Worm (Caenorhabditis elegans) whole organism, early embryonic: ENCODE results near the gene pxl-1.

Source experiments
- F13C5.2 ChIP-seq: sonication (generic microtip); optimal IDR thresholded peaks from 2 replicates; lab custom pipeline; 2017; ENCODE audit warnings: mild to moderate bottlenecking, missing genetic modification characterization, inconsistent platforms, missing compliant biosample characterization
- ama-1 ChIP-seq: fragments of 150-350 bp; optimal IDR thresholded peaks from 2 replicates; lab custom pipeline; 2014
- ceh-13 ChIP-seq: fragments of 200-800 bp; sonication (Bioruptor generic); optimal IDR thresholded peaks from 2 replicates; lab custom pipeline; 2018; ENCODE audit warnings: mild to moderate bottlenecking, missing genetic modification characterization, missing compliant biosample characterization
- ceh-36 ChIP-seq: sonication (generic microtip); optimal IDR thresholded peaks from 2 replicates; lab custom pipeline; 2016; ENCODE audit warnings: missing genetic modification characterization, inconsistent platforms, missing compliant biosample characterization
- flt-1 ChIP-seq: fragments of 200-800 bp; sonication (Bioruptor generic); IDR thresholded peaks from 2 replicates; pipeline ENCODE4 v1.3.6; 2022; ENCODE audit warnings: missing genetic modification characterization, missing compliant biosample characterization
- hmg-4 ChIP-seq: fragments of 200-800 bp; sonication (Bioruptor generic); optimal IDR thresholded peaks from 2 replicates; lab custom pipeline; 2018; ENCODE audit warnings: mild to moderate bottlenecking, missing genetic modification characterization, missing compliant biosample characterization
- scrt-1 ChIP-seq: fragments of 200-800 bp; sonication (Bioruptor generic); IDR thresholded peaks from 2 replicates; pipeline ENCODE4 v1.3.6; 2022; ENCODE audit warnings: missing genetic modification characterization, missing compliant biosample characterization
- sea-1 ChIP-seq: fragments of 200-800 bp; sonication (Bioruptor generic); conservative IDR thresholded peaks from 2 replicates; pipeline ENCODE4 v1.3.6; 2022; ENCODE audit warnings: missing genetic modification characterization, missing compliant biosample characterization
- tbx-37 ChIP-seq: fragments of 200-800 bp; sonication (Bioruptor generic); conservative IDR thresholded peaks from 2 replicates; pipeline ENCODE4 v1.3.6; 2022; ENCODE audit warnings: missing genetic modification reagents, missing genetic modification characterization, missing compliant biosample characterization
- tra-4 ChIP-seq: sonication (generic microtip); optimal IDR thresholded peaks from 2 replicates; lab custom pipeline; 2017; ENCODE audit warnings: missing genetic modification characterization, missing compliant biosample characterization

DNA sequence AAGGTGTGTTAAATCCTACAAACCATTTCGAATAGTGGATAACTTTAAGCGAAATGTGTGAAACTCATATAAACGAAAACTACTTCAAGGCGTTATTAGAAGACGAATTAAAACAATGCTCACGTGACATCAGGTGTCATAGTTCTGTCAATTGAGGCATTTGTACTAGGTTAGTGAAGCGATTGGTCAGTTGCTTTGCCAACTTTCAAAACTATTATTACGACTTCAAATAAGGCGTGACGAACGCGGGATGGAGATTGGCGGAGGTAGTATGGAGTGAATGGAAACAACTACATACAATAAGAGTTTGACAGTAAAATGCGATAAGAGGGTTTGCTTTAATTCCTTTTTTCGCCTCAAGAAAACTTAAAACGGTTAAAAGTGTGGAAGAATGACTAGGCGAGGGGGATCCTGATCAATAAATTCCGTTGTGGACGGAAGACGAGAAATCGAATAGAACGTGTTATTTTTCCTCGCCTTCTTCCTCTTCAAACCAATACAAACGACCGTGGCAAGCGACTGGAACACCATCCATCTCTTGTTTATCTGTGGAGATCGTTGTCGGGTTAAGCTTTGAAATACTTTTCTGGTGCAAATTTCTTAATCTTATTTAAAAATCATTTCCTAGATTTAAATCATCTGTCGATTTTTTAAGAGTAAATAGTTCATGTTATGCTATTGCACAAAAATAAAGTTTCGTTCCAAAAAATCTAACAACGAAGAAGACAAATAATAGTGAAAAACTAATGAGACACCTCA is 54.8 kb downstream of the pxl-1 start:
- TF ChIP-seq ceh-36 (tag; lab: Kevin White, UChicago) (no peak), scrt-1 (GFP tag; lab: Robert Waterston, UW) (no peak), flt-1 (GFP tag; lab: Robert Waterston, UW) (no peak), hmg-4 (GFP tag; lab: Kevin White, UChicago) (no peak), ama-1 (lab: Kevin White, UChicago) (no peak), sea-1 (GFP tag; lab: Robert Waterston, UW) (no peak), tra-4 (tag; lab: Kevin White, UChicago) (no peak), ceh-13 (GFP tag; lab: Kevin White, UChicago) (no peak), F13C5.2 (tag; lab: Kevin White, UChicago) (no peak), tbx-37 (no peak)
